Worm (Caenorhabditis elegans) whole organism, midembryonic: ENCODE measurements around the gene F30B5.11.
"Not testable (repeated sequence)": the region's sequence is repeated elsewhere in the genome, so short reads cannot be mapped to it uniquely, and the experiment has no call there.

Source experiments
- T22C8.4 ChIP-seq: fragments of 200-800 bp; sonication (Bioruptor generic); IDR thresholded peaks from 2 replicates; pipeline ENCODE4 v1.3.6; 2022; ENCODE audit warnings: missing genetic modification characterization, missing compliant biosample characterization
- cog-1 ChIP-seq: sonication (generic microtip); optimal IDR thresholded peaks from 2 replicates; lab custom pipeline; 2016; ENCODE audit warnings: missing genetic modification characterization, missing compliant biosample characterization
- flt-1 ChIP-seq: fragments of 200-800 bp; sonication (Bioruptor generic); IDR thresholded peaks from 2 replicates; pipeline ENCODE4 v1.3.6; 2022; ENCODE audit warnings: missing genetic modification characterization, missing compliant biosample characterization
- klf-2 ChIP-seq: fragments of 200-800 bp; sonication (Bioruptor generic); conservative IDR thresholded peaks from 2 replicates; pipeline ENCODE4 v1.3.6; 2022; ENCODE audit warnings: missing genetic modification reagents, missing genetic modification characterization, missing compliant biosample characterization
- med-1 ChIP-seq: sonication (generic microtip); optimal IDR thresholded peaks from 2 replicates; lab custom pipeline; 2017; ENCODE audit warnings: missing genetic modification characterization, mild to moderate bottlenecking, missing compliant biosample characterization, antibody characterized with exemption, missing genetic modification reagents; ENCODE audit not compliant: insufficient read depth
- ref-1 ChIP-seq: fragments of 200-800 bp; sonication (Bioruptor generic); conservative IDR thresholded peaks from 2 replicates; pipeline ENCODE4 v1.3.6; 2022; ENCODE audit warnings: missing genetic modification reagents, missing genetic modification characterization, missing compliant biosample characterization
- tab-1 ChIP-seq: fragments of 200-800 bp; sonication (Bioruptor generic); IDR thresholded peaks from 2 replicates; pipeline ENCODE4 v1.3.6; 2022; ENCODE audit warnings: missing genetic modification characterization, missing compliant biosample characterization
- ztf-23 ChIP-seq: fragments of 200-800 bp; sonication (Bioruptor generic); IDR thresholded peaks from 2 replicates; pipeline ENCODE4 v1.3.6; 2022; ENCODE audit warnings: missing genetic modification reagents, missing genetic modification characterization, missing compliant biosample characterization
- ztf-29 ChIP-seq: fragments of 200-800 bp; sonication (Bioruptor generic); IDR thresholded peaks from 2 replicates; pipeline ENCODE4 v1.3.6; 2022; ENCODE audit warnings: missing genetic modification reagents, missing genetic modification characterization, missing compliant biosample characterization

Gene F30B5.11

DNA sequence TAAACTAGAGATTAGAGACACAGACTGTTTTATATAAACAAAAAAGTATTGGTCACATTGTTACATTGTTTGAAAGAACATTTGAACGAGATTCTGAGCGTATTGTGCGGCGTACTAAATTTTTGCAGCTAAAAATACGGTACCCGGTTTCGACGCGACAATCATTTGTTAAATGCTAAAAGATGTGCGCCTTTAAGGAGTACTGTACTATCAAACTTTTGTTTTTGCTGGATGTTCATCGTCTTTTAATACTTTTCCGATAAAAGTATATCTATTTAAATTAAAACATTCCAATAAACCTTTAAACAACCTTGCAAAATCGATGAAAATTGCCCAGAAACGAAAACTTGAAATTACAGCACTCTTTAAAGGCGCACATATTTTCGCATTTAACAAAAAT is 23.2 kb downstream of the F30B5.11 start, which contains the start of gene K06B9.6:
TSS of gene K06B9.6 (minus strand) at position 101 of the 400 bp plus-strand sequence.
- TF ChIP-seq flt-1 (GFP tag; lab: Robert Waterston, UW); tab-1 (GFP tag; lab: Robert Waterston, UW); cog-1 (tag; lab: Kevin White, UChicago): not testable (repeated sequence)

DNA sequence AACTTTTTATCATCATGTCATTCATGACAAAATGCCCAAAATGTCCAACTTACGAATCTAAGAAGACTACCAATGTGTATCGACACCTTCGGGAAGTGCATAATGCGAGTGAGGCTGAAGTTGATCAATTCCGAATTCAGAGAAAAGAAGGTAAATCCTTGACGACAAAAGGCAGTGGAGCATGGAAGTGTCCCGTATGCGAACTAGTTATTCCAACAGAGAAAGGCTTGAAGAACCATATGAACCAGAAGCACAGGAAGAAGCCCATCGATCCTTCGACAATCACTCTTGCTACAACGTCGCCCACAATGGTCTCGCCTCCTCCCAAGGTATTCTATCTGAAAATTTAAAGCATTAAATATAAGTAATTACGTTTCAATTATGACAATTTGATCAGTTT is 33.8 kb downstream of the F30B5.11 start, which contains the start of gene K08D10.11:
TSS of gene K08D10.11 (minus strand) at position 101 of the 400 bp plus-strand sequence.
- not testable (repeated sequence) for TF ChIP-seq med-1; ref-1 (GFP tag; lab: Robert Waterston, UW); tab-1 (GFP tag; lab: Robert Waterston, UW)

DNA sequence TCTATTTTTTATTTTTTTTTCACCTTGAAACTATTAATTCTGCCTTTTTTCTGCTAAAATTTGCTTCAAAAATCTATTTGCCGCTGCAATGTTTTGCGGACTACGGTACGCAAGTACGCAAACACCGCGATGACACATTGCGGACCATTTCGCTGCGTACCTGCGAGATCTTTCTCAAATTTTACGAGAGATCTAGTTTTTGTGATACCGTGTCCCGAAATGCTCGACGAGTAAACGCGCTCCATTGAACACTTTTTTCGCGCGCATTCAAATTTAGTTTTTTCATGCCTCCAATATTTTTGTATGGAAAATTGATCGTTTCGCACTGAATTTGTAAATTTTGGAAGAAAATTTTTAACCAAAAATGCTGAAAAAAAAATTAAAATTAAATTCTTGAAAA is 35.1 kb downstream of the F30B5.11 start:
- TF ChIP-seq flt-1 (GFP tag; lab: Robert Waterston, UW) (peak; percentile 51; the same call in 1 of the 2 replicates), ztf-23 (GFP tag; lab: Robert Waterston, UW) (peak; percentile 78)

DNA sequence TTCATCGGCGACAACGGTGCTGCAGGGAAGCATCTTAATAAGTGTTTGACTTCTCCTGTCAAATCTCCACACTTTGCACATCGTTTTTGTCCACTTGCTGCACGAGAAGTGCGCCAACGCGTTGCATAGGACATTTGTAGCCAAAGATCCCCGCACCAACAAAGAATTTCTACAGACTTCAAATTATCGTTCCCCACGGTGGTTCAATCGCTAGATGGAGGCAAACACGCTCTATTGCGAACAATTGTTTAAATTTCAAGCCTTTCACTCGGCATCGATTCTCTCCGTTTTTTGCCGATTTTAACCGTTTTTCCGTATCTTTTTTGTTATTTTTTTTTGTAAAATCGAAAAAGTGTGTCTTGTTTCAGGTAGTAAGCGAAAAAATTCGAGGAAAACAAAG is 39.9 kb downstream of the F30B5.11 start:
- TF ChIP-seq ztf-23 (GFP tag; lab: Robert Waterston, UW), result 0 out of 2 replicates have a peak, but pooled peaks have one; percentile 39

DNA sequence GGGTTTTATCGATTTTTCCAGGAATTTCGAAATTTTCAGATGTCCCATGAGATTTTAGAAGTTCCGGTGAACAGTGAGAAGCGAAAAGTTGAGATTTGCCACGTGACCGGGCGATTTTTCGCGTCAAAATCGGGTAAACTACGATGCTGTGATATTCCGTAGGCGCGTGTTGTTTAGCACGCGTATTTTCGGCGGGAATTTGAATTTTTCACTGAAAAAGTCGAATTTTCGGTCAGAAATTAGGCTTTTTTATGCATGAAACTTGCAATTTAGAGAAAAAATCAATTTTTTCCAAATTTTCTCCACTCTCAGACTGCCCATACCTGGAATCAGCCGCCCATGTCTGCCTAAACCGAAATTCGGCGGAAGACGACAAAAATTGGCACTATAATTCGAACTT is 41.5 kb downstream of the F30B5.11 start, which contains the start of gene tsen-34:
TSS of gene tsen-34 (plus strand) at position 34 of the 400 bp plus-strand sequence.
- TF ChIP-seq ztf-23 (GFP tag; lab: Robert Waterston, UW), result no peak
- no peak for TF ChIP-seq ref-1 (GFP tag; lab: Robert Waterston, UW)
- no peak for TF ChIP-seq tab-1 (GFP tag; lab: Robert Waterston, UW)
- no peak for TF ChIP-seq klf-2
- no peak for TF ChIP-seq ztf-29
- no peak for TF ChIP-seq cog-1 (tag; lab: Kevin White, UChicago)
- TF ChIP-seq T22C8.4 (GFP tag; lab: Robert Waterston, UW), result no peak
- TF ChIP-seq flt-1 (GFP tag; lab: Robert Waterston, UW), result no peak
- TF ChIP-seq med-1, result no peak

DNA sequence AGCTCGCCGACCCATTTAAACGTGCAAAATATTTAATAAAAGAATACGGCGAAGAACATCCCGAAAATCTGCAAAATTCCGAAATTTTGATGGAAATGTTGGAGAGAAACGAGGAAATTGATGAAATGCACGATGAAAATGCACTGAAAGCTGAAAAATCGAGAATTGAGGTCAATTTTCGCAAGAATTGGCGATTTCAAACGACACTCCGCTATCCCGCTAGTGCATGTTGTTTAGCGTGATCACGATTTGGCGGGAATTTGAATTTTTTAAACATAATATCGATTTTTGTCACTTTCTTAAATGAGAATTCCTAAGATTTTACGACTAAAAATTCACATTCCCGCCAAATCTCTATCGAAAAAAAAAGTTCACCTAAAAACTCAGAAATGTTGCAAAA is 42.3 kb downstream of the F30B5.11 start:
- TF ChIP-seq ztf-23 (GFP tag; lab: Robert Waterston, UW) (no peak), tab-1 (GFP tag; lab: Robert Waterston, UW) (no peak), flt-1 (GFP tag; lab: Robert Waterston, UW) (no peak), cog-1 (tag; lab: Kevin White, UChicago) (no peak), T22C8.4 (GFP tag; lab: Robert Waterston, UW) (no peak), ztf-29 (no peak), med-1 (no peak), ref-1 (GFP tag; lab: Robert Waterston, UW) (no peak), klf-2 (no peak)

DNA sequence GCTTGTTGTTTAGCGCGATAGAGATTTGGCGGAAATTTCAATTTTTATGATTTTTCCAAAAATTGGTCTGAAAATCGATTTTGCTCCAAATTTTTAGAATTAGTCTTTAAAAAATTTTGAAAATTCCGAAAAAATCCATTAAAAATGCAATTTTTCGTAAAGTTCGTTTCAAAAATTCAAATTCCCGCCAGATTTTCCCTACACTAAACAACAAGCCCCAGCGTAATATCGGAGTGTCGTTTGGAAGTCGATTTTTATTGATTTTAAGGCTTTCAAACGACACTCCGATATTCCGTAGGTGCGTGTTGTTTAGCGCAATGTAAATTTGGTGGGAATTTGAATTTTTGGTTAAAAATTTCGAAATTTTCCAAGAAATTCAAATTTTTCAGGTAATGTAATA is 43.2 kb downstream of the F30B5.11 start:
- TF ChIP-seq ztf-29 (no peak), cog-1 (tag; lab: Kevin White, UChicago) (no peak), flt-1 (GFP tag; lab: Robert Waterston, UW) (no peak), ztf-23 (GFP tag; lab: Robert Waterston, UW) (no peak), med-1 (no peak), T22C8.4 (GFP tag; lab: Robert Waterston, UW) (no peak), tab-1 (GFP tag; lab: Robert Waterston, UW) (no peak)

DNA sequence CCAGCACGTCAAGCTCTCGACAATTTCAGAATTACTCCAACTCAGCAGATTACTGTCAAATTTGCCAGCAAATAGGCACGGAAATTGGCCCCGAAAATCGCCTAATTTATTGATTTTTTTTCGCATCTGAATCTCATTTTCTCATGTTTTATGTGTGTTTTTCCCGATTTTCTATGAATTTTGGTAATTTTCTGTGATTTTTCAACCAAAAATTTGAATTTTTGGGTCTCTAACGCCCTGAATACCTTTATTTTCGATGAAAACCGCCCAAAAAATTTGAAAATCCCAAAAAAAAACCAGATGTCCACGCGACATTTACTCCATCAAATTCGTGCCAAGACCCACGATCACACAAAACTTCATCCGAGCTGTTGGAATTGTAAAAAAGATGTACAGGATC is 43.8 kb downstream of the F30B5.11 start, which contains the start of gene dnj-15:
TSS of gene dnj-15 (plus strand) at position 301 of the 400 bp plus-strand sequence.
- TF ChIP-seq ztf-29, result no peak
- TF ChIP-seq ztf-23 (GFP tag; lab: Robert Waterston, UW), result no peak
- TF ChIP-seq flt-1 (GFP tag; lab: Robert Waterston, UW), result no peak
- no peak for TF ChIP-seq klf-2
- TF ChIP-seq cog-1 (tag; lab: Kevin White, UChicago), result no peak
- no peak for TF ChIP-seq T22C8.4 (GFP tag; lab: Robert Waterston, UW)
- no peak for TF ChIP-seq ref-1 (GFP tag; lab: Robert Waterston, UW)
- no peak for TF ChIP-seq med-1
- TF ChIP-seq tab-1 (GFP tag; lab: Robert Waterston, UW), result no peak

DNA sequence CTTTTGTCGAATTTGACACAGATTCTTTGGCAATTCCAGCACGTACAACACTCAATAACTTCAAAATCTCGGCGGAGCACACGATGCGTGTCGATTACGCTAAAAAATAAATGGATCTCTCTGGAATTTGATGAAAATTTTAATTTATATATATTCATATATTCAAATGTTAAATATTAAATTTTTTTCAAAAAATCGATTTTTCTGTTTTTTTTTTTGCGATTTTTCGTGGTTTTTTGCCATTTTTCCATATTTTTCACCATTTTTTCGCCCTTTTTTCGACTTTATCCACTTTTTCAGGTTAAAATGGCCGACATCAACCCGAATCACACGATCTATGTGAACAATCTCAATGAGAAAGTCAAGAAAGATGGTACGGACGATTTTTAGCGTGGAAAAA is 46.1 kb downstream of the F30B5.11 start, which contains the start of gene rnp-3:
TSS of gene rnp-3 (plus strand) at position 301 of the 400 bp plus-strand sequence.
- TF ChIP-seq T22C8.4 (GFP tag; lab: Robert Waterston, UW) (no peak), med-1 (no peak), cog-1 (tag; lab: Kevin White, UChicago) (no peak), ztf-23 (GFP tag; lab: Robert Waterston, UW) (no peak), ref-1 (GFP tag; lab: Robert Waterston, UW) (no peak), flt-1 (GFP tag; lab: Robert Waterston, UW) (no peak), tab-1 (GFP tag; lab: Robert Waterston, UW) (no peak), ztf-29 (no peak), klf-2 (no peak)

DNA sequence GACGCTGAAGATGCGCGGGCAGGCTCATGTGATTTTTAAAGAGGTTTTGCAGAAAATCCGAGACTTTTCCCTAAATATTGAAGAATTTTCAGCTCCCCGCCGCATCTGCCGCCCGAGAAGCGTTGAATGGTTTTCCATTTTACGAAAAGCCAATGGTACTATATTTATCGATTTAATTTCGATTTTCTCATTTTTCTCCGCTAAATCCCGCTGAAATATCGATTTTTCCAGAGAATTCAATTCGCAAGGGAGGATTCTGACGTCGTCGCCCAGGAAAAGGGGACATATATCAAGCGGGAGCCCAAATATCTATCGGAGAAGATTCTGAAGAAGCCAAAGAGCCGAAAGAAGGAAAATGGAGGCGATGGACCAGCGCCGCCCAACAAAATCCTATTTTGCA is 47.6 kb downstream of the F30B5.11 start:
- TF ChIP-seq ref-1 (GFP tag; lab: Robert Waterston, UW), result no peak
- TF ChIP-seq ztf-29, result no peak
- peak; percentile 54 for TF ChIP-seq T22C8.4 (GFP tag; lab: Robert Waterston, UW)

DNA sequence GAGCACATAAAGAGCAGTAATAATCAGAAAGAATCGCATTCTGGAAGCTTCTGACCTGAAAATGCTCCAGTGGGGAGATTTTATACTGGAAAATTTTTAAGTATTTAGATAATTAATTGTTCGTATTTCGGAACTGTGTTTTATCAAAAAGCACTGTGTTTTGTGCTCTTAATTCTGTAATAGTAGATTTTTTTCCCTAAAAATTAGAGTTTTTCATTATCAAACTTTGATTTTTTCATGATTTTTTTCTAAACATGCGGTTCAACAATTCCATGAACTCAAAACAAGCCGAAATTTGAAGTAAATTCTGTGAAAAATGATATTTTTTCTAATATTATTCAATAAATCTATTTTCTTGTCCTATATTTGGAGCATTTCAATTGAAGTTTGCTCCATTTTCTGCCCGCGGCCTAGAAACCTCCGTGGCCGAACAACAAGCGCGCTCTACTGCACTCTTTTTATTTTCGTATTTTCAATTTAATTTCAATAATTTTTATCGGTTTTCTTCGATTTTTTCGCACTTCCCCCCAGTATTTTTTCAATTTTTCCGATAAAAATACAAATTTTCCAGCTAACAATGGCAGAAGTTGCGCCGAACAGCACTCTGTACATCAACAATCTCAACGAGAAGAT is 48.2 kb downstream of the F30B5.11 start, which contains the start of the genes K08D10.13 and rnp-2:
TSS of gene K08D10.13 (minus strand) at position 51 of the 633 bp plus-strand sequence.
TSS of gene rnp-2 (plus strand) at position 546 of the 633 bp plus-strand sequence.
- TF ChIP-seq ztf-29, result no peak
- TF ChIP-seq ref-1 (GFP tag; lab: Robert Waterston, UW), result no peak
- TF ChIP-seq T22C8.4 (GFP tag; lab: Robert Waterston, UW), result no peak
- TF ChIP-seq tab-1 (GFP tag; lab: Robert Waterston, UW), result no peak
- TF ChIP-seq med-1, result no peak
- 0 out of 2 replicates have a peak, but pooled peaks have one; percentile 11 for TF ChIP-seq ztf-23 (GFP tag; lab: Robert Waterston, UW)
- peak; percentile 53; the same call in 1 of the 2 replicates for TF ChIP-seq flt-1 (GFP tag; lab: Robert Waterston, UW)
- TF ChIP-seq cog-1 (tag; lab: Kevin White, UChicago), result no peak
- no peak for TF ChIP-seq klf-2
